Fruit fly (Drosophila melanogaster): Measurements from ENCODE around the gene CG31077.

Gene CG31077

dm6 chr3R:26967587-26968312, 31.8 kb upstream of the CG31077 start:
- TF ChIP-seq noc (tag; optimal IDR thresholded peaks at IDR 0.05), result peak; percentile 41

dm6 chr3R:26968313-26968605, 31.3 kb upstream of the CG31077 start:
- no peak for TF ChIP-seq noc (tag; optimal IDR thresholded peaks at IDR 0.05)

dm6 chr3R:26968823-26969638, 30.5 kb upstream of the CG31077 start:
- TF ChIP-seq noc (tag; optimal IDR thresholded peaks at IDR 0.05), result peak; percentile 2

DNA sequence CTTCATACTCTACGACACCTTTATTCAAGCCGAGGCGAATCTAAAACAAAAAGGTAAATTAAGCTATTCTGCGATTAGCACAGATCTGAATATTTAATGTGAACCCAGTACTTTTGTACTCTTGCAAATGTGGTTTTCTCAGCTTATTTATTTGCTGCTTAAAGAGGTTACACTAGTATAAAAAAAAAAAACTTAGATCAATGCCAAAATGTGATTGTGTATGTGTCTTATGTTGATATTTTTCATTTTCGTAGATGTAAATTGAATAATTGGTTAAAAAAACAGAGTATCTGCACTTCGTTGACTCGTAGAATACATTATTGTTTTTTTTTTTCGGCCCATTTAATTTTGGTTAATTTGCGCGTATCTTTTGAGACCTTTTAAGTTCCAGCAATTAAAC, 29.8 kb upstream of the CG31077 start:
- peak; percentile 77 for TF ChIP-seq noc (tag; optimal IDR thresholded peaks at IDR 0.05)

DNA sequence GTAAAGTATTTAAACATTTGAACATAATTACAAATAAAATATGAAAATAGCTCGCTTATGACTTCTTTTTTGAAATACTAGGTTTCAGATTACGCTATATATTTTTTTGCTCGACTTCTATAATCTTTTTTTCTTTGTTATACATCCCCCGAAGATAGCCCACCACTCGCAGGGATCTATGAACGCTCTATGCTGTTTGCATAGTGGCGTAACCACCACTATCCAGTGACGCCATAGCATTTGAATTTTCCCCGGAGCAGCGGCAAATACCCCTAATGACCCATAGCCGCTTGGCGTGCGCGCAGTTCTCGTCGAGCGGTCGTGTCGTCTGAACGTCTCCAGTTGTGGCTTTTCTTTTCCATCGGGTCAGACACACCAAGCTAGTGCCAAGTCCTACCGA, 21.3 kb upstream of the CG31077 start, which contains the start of the genes CG14253 and CG46313:
TSS of gene CG14253 (plus strand) at position 301 of the 400 bp plus-strand sequence.
TSS of gene CG46313 (plus strand) at position 301 of the 400 bp plus-strand sequence.
- no peak for TF ChIP-seq noc (tag; optimal IDR thresholded peaks at IDR 0.05)

- peak; percentile 28 for TF ChIP-seq noc (tag; optimal IDR thresholded peaks at IDR 0.05)
These were observed 19.3 kb upstream of the CG31077 start for dm6 chr3R:26980282-26980691.

- TF ChIP-seq noc (tag; optimal IDR thresholded peaks at IDR 0.05), result no peak
These were observed 17.4 kb upstream of the CG31077 start for dm6 chr3R:26982106-26982505.

- TF ChIP-seq noc (tag; optimal IDR thresholded peaks at IDR 0.05), result peak; percentile 64
These were observed 15.1 kb upstream of the CG31077 start for dm6 chr3R:26984437-26984836.

DNA sequence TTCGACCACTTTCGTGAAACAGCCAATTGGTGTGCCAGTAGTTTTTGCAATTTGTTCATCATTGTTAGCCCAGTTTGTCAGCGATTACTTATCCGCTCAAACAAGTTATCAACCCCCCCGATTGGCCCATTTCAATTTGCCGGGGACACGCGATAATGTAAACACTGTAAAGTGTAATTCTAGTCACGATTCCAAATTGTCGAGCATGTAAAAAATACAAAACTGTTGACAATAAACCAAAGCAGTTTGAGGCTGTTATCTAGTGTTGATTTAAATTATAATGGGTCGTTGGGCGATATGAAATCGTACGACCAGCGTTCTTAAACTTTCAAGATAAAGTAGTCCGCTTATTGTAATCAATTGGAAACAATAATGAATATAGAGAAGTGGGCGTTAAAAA, 12.1 kb upstream of the CG31077 start:
- TF ChIP-seq noc (tag; optimal IDR thresholded peaks at IDR 0.05), result no peak

DNA sequence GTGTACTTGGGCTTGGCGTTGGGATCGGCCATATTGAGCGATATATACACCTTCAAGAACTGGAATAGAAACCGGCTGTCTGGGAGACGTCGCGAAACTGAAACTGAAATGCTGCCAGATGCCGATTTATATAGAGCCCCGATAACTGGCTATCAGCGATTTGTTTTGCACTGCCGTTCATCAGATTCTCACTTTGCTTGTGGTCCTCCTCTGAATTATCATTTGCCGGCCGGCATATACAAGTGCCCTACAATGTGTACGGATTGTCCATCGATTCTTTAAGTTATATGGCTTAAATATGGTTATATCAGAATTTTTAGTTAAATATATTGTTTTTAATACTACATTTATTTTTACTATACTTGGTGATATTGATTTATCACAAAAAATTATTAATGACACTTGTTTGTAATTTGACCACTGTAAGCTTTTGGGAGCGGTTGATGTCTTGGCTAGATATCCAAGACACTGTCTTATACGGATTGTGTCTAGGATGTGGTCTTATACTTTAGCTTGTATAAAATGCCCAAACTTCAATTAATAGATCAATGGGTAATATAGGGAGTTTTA, 11.1 kb upstream of the CG31077 start, which contains the start of gene CG31075:
TSS of gene CG31075 (minus strand) at position 106 of the 570 bp plus-strand sequence.
- TF ChIP-seq noc (tag; optimal IDR thresholded peaks at IDR 0.05), result peak; percentile 85

dm6 chr3R:26989802-26990509, 9.6 kb upstream of the CG31077 start, which contains the start of gene CG31076:
Gene CG31076, minus strand, starts transcription at chr3R:26989852.
- peak; percentile 76 for TF ChIP-seq noc (tag; optimal IDR thresholded peaks at IDR 0.05)

dm6 chr3R:26994532-26994931, 5.0 kb upstream of the CG31077 start, which contains the start of gene TwdlC:
Gene TwdlC, plus strand, starts transcription at chr3R:26994832.
- no peak for TF ChIP-seq noc (tag; optimal IDR thresholded peaks at IDR 0.05)

- no peak for TF ChIP-seq noc (tag; optimal IDR thresholded peaks at IDR 0.05)
These were observed 2.9 kb upstream of the CG31077 start, which contains the start of gene RYa-R for dm6 chr3R:26996642-26997041. Gene RYa-R, plus strand, starts transcription at chr3R:26996980.

DNA sequence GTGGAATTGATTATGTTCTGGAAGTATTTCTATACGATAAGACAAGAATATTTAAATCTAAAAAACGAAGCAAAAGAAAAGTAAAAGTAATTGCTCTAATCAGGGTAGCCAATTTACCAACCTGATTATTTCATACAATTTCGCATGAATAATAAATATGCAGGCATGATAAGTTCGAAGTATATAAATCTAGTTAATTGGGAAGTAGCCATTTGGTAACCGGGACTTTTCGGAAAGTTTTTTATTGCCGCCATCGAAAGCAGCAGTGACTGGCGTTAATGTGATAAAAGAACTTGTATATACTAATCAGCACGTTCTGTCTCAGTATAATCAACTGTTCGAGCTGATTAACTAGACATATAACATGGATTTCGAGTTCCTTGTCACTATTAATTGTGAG, 3.2 kb downstream of the CG31077 start:
- TF ChIP-seq noc (tag; optimal IDR thresholded peaks at IDR 0.05), result peak; percentile 90

DNA sequence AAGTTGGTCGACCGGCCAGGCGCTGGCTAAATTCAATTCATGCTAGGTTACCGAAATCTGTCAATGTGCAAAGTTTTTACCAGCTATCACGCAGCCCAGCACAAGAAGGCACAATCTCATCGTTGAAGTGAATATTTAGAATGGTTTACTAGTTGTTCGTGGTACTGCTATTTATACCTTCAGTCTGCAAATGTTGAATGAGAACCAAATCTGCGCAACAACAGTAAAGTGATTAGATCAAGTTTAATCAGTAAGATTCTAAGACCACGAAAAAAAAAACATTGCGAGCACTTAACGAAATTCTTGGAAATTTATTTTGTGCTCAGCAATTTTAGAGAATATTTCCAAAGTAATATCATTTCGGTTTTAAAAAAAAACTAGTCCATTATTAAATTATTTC, 5.8 kb downstream of the CG31077 start, which contains the start of gene CG6296:
TSS of gene CG6296 (minus strand) at position 132 of the 400 bp plus-strand sequence.
- no peak for TF ChIP-seq noc (tag; optimal IDR thresholded peaks at IDR 0.05)

DNA sequence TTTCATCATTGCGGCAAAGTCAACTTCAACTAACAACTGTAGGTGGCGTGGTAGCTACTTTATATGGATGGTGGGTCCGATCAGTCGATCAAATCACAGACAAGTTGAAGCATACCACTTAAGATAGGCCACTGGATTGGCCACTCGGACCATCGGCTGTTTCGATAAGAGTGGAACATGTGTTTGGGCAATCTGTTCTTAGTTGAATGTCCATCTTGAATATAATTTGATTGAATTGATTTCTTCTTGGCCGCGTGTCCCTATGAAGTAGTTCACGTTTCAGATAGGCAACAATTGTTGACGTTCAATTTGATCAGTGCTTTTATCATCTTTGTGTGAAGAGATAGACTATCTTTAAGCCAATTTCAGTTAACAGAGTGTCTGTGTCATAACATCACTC, 7.5 kb downstream of the CG31077 start, which contains the start of gene CG6295:
TSS of gene CG6295 (minus strand) at position 34 of the 400 bp plus-strand sequence.
- TF ChIP-seq noc (tag; optimal IDR thresholded peaks at IDR 0.05), result no peak

Data from whole organism, larva.